Worm (Caenorhabditis elegans): Measurements from ENCODE around the gene cct-2.

ce11 chrII:8890530-8890929 lies 37.0 kb upstream of the cct-2 start:
- TF ChIP-seq snpc-4 (GFP tag; optimal IDR thresholded peaks at IDR 0.05) (no peak), snpc-4 (tag; optimal IDR thresholded peaks at IDR 0.05) (no peak), ama-1 (optimal IDR thresholded peaks at IDR 0.05) (no peak), ama-1 (GFP tag; optimal IDR thresholded peaks at IDR 0.05) (no peak), aptf-2 (GFP tag; conservative IDR thresholded peaks at IDR 0.05) (no peak), Y53F4B.3 (GFP tag; IDR thresholded peaks at IDR 0.05) (no peak), ztf-25 (GFP tag; IDR thresholded peaks at IDR 0.05) (no peak), B0019.2 (GFP tag; conservative IDR thresholded peaks at IDR 0.05) (no peak), lag-1 (GFP tag; IDR thresholded peaks at IDR 0.05) (no peak), Y56A3A.18 (GFP tag; IDR thresholded peaks at IDR 0.05) (no peak), ets-4 (GFP tag; optimal IDR thresholded peaks at IDR 0.05) (no peak), unc-62 (GFP tag; optimal IDR thresholded peaks at IDR 0.05) (no peak), lin-26 (GFP tag; IDR thresholded peaks at IDR 0.05) (no peak)
